Fruit fly (Drosophila melanogaster) whole organism, embryonic: ENCODE data around the gene CG5521.

Source experiments
- Abd-B ChIP-seq: fragments of 200-800 bp; sonication (Bioruptor generic); optimal IDR thresholded peaks from 2 replicates; lab custom pipeline; 2018; ENCODE audit warnings: missing biosample characterization, mild to moderate bottlenecking, missing genetic modification characterization, moderate library complexity
- Adf1 ChIP-seq: fragments of 200-800 bp; sonication (Bioruptor generic); IDR thresholded peaks from 2 replicates; pipeline ENCODE4 v1.3.6; 2022; ENCODE audit warnings: missing biosample characterization, missing genetic modification characterization
- Aef1 ChIP-seq: fragments of 200-800 bp; sonication (Bioruptor generic); IDR thresholded peaks from 3 replicates; pipeline ENCODE4 v1.3.6; 2022; ENCODE audit warnings: missing biosample characterization, missing genetic modification characterization
- Atf-2 ChIP-seq: fragments of 200-800 bp; sonication (Bioruptor generic); optimal IDR thresholded peaks from 2 replicates; lab custom pipeline; 2016; ENCODE audit warnings: missing biosample characterization, missing genetic modification characterization
- Bteb2 ChIP-seq: fragments of 200-800 bp; sonication (Bioruptor generic); optimal IDR thresholded peaks from 2 replicates; lab custom pipeline; 2016; ENCODE audit warnings: missing biosample characterization, missing genetic modification characterization
- C15 ChIP-seq: fragments of 200-800 bp; sonication (Bioruptor generic); IDR thresholded peaks from 3 replicates; pipeline ENCODE4 v1.3.6; 2022; ENCODE audit warnings: missing biosample characterization, missing genetic modification characterization
- CG10267 ChIP-seq: fragments of 200-800 bp; sonication (Bioruptor generic); optimal IDR thresholded peaks from 2 replicates; lab custom pipeline; 2018; ENCODE audit warnings: missing biosample characterization, mild to moderate bottlenecking, missing genetic modification characterization, moderate library complexity
- CG11696 ChIP-seq: fragments of 200-800 bp; sonication (Bioruptor generic); IDR thresholded peaks from 2 replicates; pipeline ENCODE4 v1.3.6; 2022; ENCODE audit warnings: missing biosample characterization, missing genetic modification characterization
- CG13775 ChIP-seq: fragments of 200-800 bp; sonication (Bioruptor generic); optimal IDR thresholded peaks from 3 replicates; lab custom pipeline; 2017; ENCODE audit warnings: missing biosample characterization, mild to moderate bottlenecking, missing genetic modification characterization
- CG14014 ChIP-seq: fragments of 200-800 bp; sonication (Bioruptor generic); IDR thresholded peaks from 2 replicates; pipeline ENCODE4 v1.3.6; 2022; ENCODE audit warnings: missing biosample characterization, missing genetic modification characterization
- CG14441 ChIP-seq: fragments of 200-800 bp; sonication (Bioruptor generic); IDR thresholded peaks from 2 replicates; pipeline ENCODE4 v1.3.6; 2022; ENCODE audit warnings: missing biosample characterization, missing genetic modification characterization
- CG16779 ChIP-seq: fragments of 200-800 bp; sonication (Bioruptor generic); IDR thresholded peaks from 2 replicates; pipeline ENCODE4 v1.3.6; 2022; ENCODE audit warnings: missing biosample characterization, missing genetic modification characterization
- CG17328 ChIP-seq: fragments of 200-800 bp; sonication (Bioruptor generic); IDR thresholded peaks from 2 replicates; pipeline ENCODE4 v1.3.6; 2022; ENCODE audit warnings: missing biosample characterization, missing genetic modification characterization
- CG17802 ChIP-seq: fragments of 200-800 bp; sonication (Bioruptor generic); optimal IDR thresholded peaks from 2 replicates; lab custom pipeline; 2018; ENCODE audit warnings: missing biosample characterization, mild to moderate bottlenecking, missing genetic modification characterization, moderate library complexity
- CG6654 ChIP-seq: fragments of 200-800 bp; sonication (Bioruptor generic); optimal IDR thresholded peaks from 2 replicates; lab custom pipeline; 2017; ENCODE audit warnings: missing biosample characterization, mild to moderate bottlenecking, missing genetic modification characterization
- CG6683 ChIP-seq: fragments of 200-800 bp; sonication (Bioruptor generic); optimal IDR thresholded peaks from 2 replicates; lab custom pipeline; 2017; ENCODE audit warnings: missing biosample characterization, mild to moderate bottlenecking, missing genetic modification characterization, missing genetic modification reagents
- CG6765 ChIP-seq: fragments of 200-800 bp; sonication (Bioruptor generic); optimal IDR thresholded peaks from 3 replicates; lab custom pipeline; 2017; ENCODE audit warnings: missing biosample characterization, mild to moderate bottlenecking, missing genetic modification characterization
- CG6854 ChIP-seq: fragments of 200-800 bp; sonication (Bioruptor generic); optimal IDR thresholded peaks from 3 replicates; lab custom pipeline; 2017; ENCODE audit warnings: missing biosample characterization, mild to moderate bottlenecking, missing genetic modification characterization
- CG7745 ChIP-seq: fragments of 200-800 bp; sonication (Bioruptor generic); optimal IDR thresholded peaks from 2 replicates; lab custom pipeline; 2018; ENCODE audit warnings: missing biosample characterization, mild to moderate bottlenecking, missing genetic modification characterization, moderate library complexity
- CG8924 ChIP-seq: fragments of 200-800 bp; optimal IDR thresholded peaks from 3 replicates; lab custom pipeline; 2019; ENCODE audit warnings: missing biosample characterization, mild to moderate bottlenecking, missing genetic modification characterization, moderate library complexity
- CG9609 ChIP-seq: fragments of 200-800 bp; sonication (Bioruptor generic); optimal IDR thresholded peaks from 3 replicates; lab custom pipeline; 2016; ENCODE audit warnings: missing biosample characterization, missing genetic modification characterization
- Doc3 ChIP-seq: fragments of 200-800 bp; sonication (Bioruptor generic); IDR thresholded peaks from 3 replicates; pipeline ENCODE4 v1.3.6; 2022; ENCODE audit warnings: missing biosample characterization, missing genetic modification characterization; ENCODE audit not compliant: partially characterized antibody
- ERR ChIP-seq: fragments of 200-800 bp; sonication (Bioruptor generic); optimal IDR thresholded peaks from 2 replicates; lab custom pipeline; 2016; ENCODE audit warnings: missing biosample characterization, missing genetic modification characterization
- Ets65A ChIP-seq: fragments of 200-800 bp; sonication (Bioruptor generic); peaks from one replicate; lab custom pipeline; 2016; ENCODE audit warnings: missing biosample characterization, missing genetic modification characterization
- Gsc ChIP-seq: fragments of 200-800 bp; sonication (Bioruptor generic); IDR thresholded peaks from 2 replicates; pipeline ENCODE4 v1.3.6; 2022; ENCODE audit warnings: missing biosample characterization, missing genetic modification characterization
- MESR4 ChIP-seq: fragments of 200-800 bp; sonication (Bioruptor generic); optimal IDR thresholded peaks from 2 replicates; lab custom pipeline; 2018; ENCODE audit warnings: missing biosample characterization, mild to moderate bottlenecking, missing genetic modification characterization, moderate library complexity
- NfI ChIP-seq: fragments of 200-800 bp; sonication (Bioruptor generic); optimal IDR thresholded peaks from 3 replicates; lab custom pipeline; 2018; ENCODE audit warnings: missing biosample characterization, mild to moderate bottlenecking, missing genetic modification characterization, moderate library complexity
- Oli ChIP-seq: fragments of 200-800 bp; sonication (Bioruptor generic); optimal IDR thresholded peaks from 2 replicates; lab custom pipeline; 2018; ENCODE audit warnings: missing biosample characterization, mild to moderate bottlenecking, missing genetic modification characterization, moderate library complexity
- Side ChIP-seq: fragments of 200-800 bp; sonication (Bioruptor generic); optimal IDR thresholded peaks from 2 replicates; lab custom pipeline; 2016; ENCODE audit warnings: missing biosample characterization, missing genetic modification characterization
- Sry-δ ChIP-seq: fragments of 200-800 bp; sonication (Bioruptor generic); optimal IDR thresholded peaks from 2 replicates; lab custom pipeline; 2016; ENCODE audit warnings: missing biosample characterization, missing genetic modification characterization
- Xbp1 ChIP-seq: fragments of 200-800 bp; sonication (Bioruptor generic); optimal IDR thresholded peaks from 3 replicates; lab custom pipeline; 2016; ENCODE audit warnings: missing biosample characterization, mild to moderate bottlenecking, missing genetic modification characterization
- YL-1 ChIP-seq: fragments of 200-800 bp; sonication (Bioruptor generic); optimal IDR thresholded peaks from 3 replicates; lab custom pipeline; 2017; ENCODE audit warnings: missing biosample characterization, mild to moderate bottlenecking, missing genetic modification characterization
- cg ChIP-seq: fragments of 200-800 bp; sonication (Bioruptor generic); optimal IDR thresholded peaks from 3 replicates; lab custom pipeline; 2019; ENCODE audit warnings: missing biosample characterization, mild to moderate bottlenecking, missing genetic modification characterization, moderate library complexity
- ci ChIP-seq: fragments of 200-800 bp; sonication (Bioruptor generic); IDR thresholded peaks from 3 replicates; pipeline ENCODE4 v1.3.6; 2022; ENCODE audit warnings: missing biosample characterization, missing genetic modification characterization
- eyg ChIP-seq: fragments of 200-800 bp; sonication (Bioruptor generic); optimal IDR thresholded peaks from 3 replicates; lab custom pipeline; 2016; ENCODE audit warnings: missing biosample characterization, missing genetic modification characterization
- her ChIP-seq: fragments of 200-800 bp; sonication (Bioruptor generic); optimal IDR thresholded peaks from 2 replicates; lab custom pipeline; 2016; ENCODE audit warnings: missing biosample characterization, missing genetic modification characterization
- lmd ChIP-seq: fragments of 200-800 bp; sonication (Bioruptor generic); IDR thresholded peaks from 2 replicates; pipeline ENCODE4 v1.3.6; 2022; ENCODE audit warnings: missing biosample characterization, missing genetic modification characterization
- lola ChIP-seq, 3 experiments: fragments of >200 bp in 2 of 3; fragments of 200-800 bp in 1 of 3; sonication (Bioruptor generic) in 1 of 3; optimal IDR thresholded peaks; 2 replicates each; lab custom pipeline; 2017 to 2019; ENCODE audit warnings: missing biosample characterization in 3 of 3, missing genetic modification characterization in 3 of 3, mild to moderate bottlenecking in 1 of 3, moderate library complexity in 1 of 3
- maf-S ChIP-seq: fragments of 200-800 bp; sonication (Bioruptor generic); optimal IDR thresholded peaks from 2 replicates; lab custom pipeline; 2016; ENCODE audit warnings: missing biosample characterization, missing genetic modification characterization
- mam ChIP-seq: fragments of 200-800 bp; sonication (Bioruptor generic); optimal IDR thresholded peaks from 3 replicates; lab custom pipeline; 2016; ENCODE audit warnings: missing biosample characterization, missing genetic modification characterization
- nmo ChIP-seq: fragments of 200-800 bp; sonication (Bioruptor generic); optimal IDR thresholded peaks from 2 replicates; lab custom pipeline; 2018; ENCODE audit warnings: missing biosample characterization, mild to moderate bottlenecking, missing genetic modification characterization, moderate library complexity
- nom ChIP-seq: fragments of 200-800 bp; sonication (Bioruptor generic); optimal IDR thresholded peaks from 2 replicates; lab custom pipeline; 2017; ENCODE audit warnings: missing biosample characterization, missing genetic modification characterization, mild to moderate bottlenecking, moderate library complexity, missing genetic modification reagents
- odd ChIP-seq: fragments of 200-800 bp; sonication (Bioruptor generic); optimal IDR thresholded peaks from 2 replicates; lab custom pipeline; 2017; ENCODE audit warnings: missing biosample characterization, mild to moderate bottlenecking, missing genetic modification characterization
- otp ChIP-seq: fragments of 200-800 bp; sonication (Bioruptor generic); IDR thresholded peaks from 3 replicates; pipeline ENCODE4, ENCODE4 v1.3.6; 2022; ENCODE audit warnings: missing biosample characterization, missing genetic modification characterization
- peb ChIP-seq: fragments of 200-800 bp; sonication (Bioruptor generic); IDR thresholded peaks from 2 replicates; pipeline ENCODE4 v1.3.6; 2022; ENCODE audit warnings: missing biosample characterization, missing genetic modification characterization
- sna ChIP-seq: fragments of 200-800 bp; sonication (Bioruptor generic); IDR thresholded peaks from 2 replicates; pipeline ENCODE4 v1.3.6; 2022; ENCODE audit warnings: missing biosample characterization, missing genetic modification characterization; ENCODE audit not compliant: partially characterized antibody
- tap ChIP-seq: fragments of 200-800 bp; optimal IDR thresholded peaks from 3 replicates; lab custom pipeline; 2019; ENCODE audit warnings: missing biosample characterization, mild to moderate bottlenecking, missing genetic modification characterization, moderate library complexity
- toy ChIP-seq: fragments of 200-800 bp; sonication (Bioruptor generic); IDR thresholded peaks from 2 replicates; pipeline ENCODE4 v1.3.6; 2022; ENCODE audit warnings: missing biosample characterization, missing genetic modification characterization
- unc-4 ChIP-seq: fragments of 200-800 bp; sonication (Bioruptor generic); IDR thresholded peaks from 2 replicates; pipeline ENCODE4 v1.3.6; 2022; ENCODE audit warnings: missing biosample characterization, missing genetic modification characterization; ENCODE audit not compliant: partially characterized antibody
- wor ChIP-seq: fragments of 200-800 bp; sonication (Bioruptor generic); IDR thresholded peaks from 2 replicates; pipeline ENCODE4 v1.3.6; 2022; ENCODE audit warnings: missing biosample characterization, missing genetic modification characterization

The CG5521 gene

dm6 chr3R:26956376-26957062, 10.2 kb upstream of the CG5521 start (continued):
- TF ChIP-seq Atf-2 (no peak), mam (GFP tag; lab: Kevin White, UChicago) (no peak), Abd-B (GFP tag; lab: Kevin White, UChicago) (no peak), CG13775 (GFP tag; lab: Kevin White, UChicago) (no peak), CG17328 (GFP tag; lab: Robert Waterston, UW) (0 out of 2 replicates have a peak, but pooled peaks have one; percentile 25), C15 (GFP tag; lab: Robert Waterston, UW) (no peak), peb (GFP tag; lab: Robert Waterston, UW) (no peak), otp (GFP tag; lab: Robert Waterston, UW) (no peak), sna (GFP tag; lab: Robert Waterston, UW) (no peak), toy (no peak), CG16779 (GFP tag; lab: Robert Waterston, UW) (no peak), CG7745 (tag; lab: Kevin White, UChicago) (no peak), CG8924 (tag; lab: Kevin White, UChicago) (no peak), Gsc (GFP tag; lab: Robert Waterston, UW) (no peak), CG11696 (GFP tag; lab: Robert Waterston, UW) (no peak), CG17802 (peak; percentile 10), CG10267 (tag; lab: Kevin White, UChicago) (no peak), lola (GFP tag; optimal IDR thresholded peaks at IDR 0.05; lab: Kevin White, UChicago) (no peak), maf-S (GFP tag; lab: Kevin White, UChicago) (no peak), CG14441 (GFP tag; lab: Robert Waterston, UW) (0 out of 2 replicates have a peak, but pooled peaks have one; percentile 24), Sry-δ (GFP tag; lab: Kevin White, UChicago) (no peak), Doc3 (GFP tag; lab: Robert Waterston, UW) (no peak), Side (no peak), MESR4 (GFP tag; lab: Kevin White, UChicago) (no peak), CG6683 (no peak), CG9609 (GFP tag; lab: Kevin White, UChicago) (peak; percentile 25), Oli (tag; lab: Kevin White, UChicago) (no peak), cg (GFP tag; lab: Kevin White, UChicago) (no peak), Ets65A (GFP tag; lab: Kevin White, UChicago) (peak; percentile 78), unc-4 (GFP tag; lab: Robert Waterston, UW) (no peak), Aef1 (0 out of 3 replicates have a peak, but pooled peaks have one; percentile 14), Bteb2 (GFP tag; lab: Kevin White, UChicago) (no peak), CG6854 (GFP tag; lab: Kevin White, UChicago) (no peak), wor (GFP tag; lab: Robert Waterston, UW) (no peak), nom (GFP tag; lab: Kevin White, UChicago) (no peak), Xbp1 (GFP tag; lab: Kevin White, UChicago) (no peak), CG6654 (GFP tag; lab: Kevin White, UChicago) (no peak), eyg (no peak), YL-1 (GFP tag; lab: Kevin White, UChicago) (no peak), odd (GFP tag; lab: Kevin White, UChicago) (peak; percentile 0), ci (GFP tag; lab: Robert Waterston, UW) (no peak; the same call in 2 of the 3 replicates), CG6765 (GFP tag; lab: Kevin White, UChicago) (peak; percentile 36), nmo (GFP tag; lab: Kevin White, UChicago) (no peak), CG14014 (GFP tag; lab: Robert Waterston, UW) (no peak), tap (tag; lab: Kevin White, UChicago) (no peak), lmd (GFP tag; lab: Robert Waterston, UW) (no peak), ERR (GFP tag; lab: Kevin White, UChicago) (no peak), her (GFP tag; lab: Kevin White, UChicago) (no peak), Adf1 (GFP tag; lab: Robert Waterston, UW) (no peak), NfI (no peak)
